Worm (Caenorhabditis elegans): Measurements from ENCODE around the gene F10C1.8.

Gene F10C1.8

DNA sequence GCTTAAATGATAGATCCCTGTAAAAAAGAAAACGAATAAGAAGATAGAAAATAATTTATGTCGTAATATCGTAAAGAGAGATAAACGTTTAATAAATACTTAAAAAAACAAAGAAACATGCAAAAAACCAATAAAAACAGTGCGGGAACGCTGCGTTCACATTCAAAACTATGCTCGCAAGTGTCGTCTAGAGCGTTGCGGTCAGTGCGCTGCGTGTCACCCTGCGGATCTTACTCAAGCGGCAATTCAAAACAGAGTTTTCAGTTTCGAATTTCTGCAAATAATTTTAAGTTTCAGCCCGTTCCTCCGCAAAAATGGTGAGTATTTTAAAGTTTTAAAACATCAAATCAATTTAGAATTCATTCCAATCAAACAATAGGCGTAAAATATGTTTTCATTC, 39.5 kb upstream of the F10C1.8 start, which contains the start of the genes tiar-1 and lelo-4 (continued):
- TF ChIP-seq ztf-4 (tag; optimal IDR thresholded peaks at IDR 0.05) (no peak), aly-2 (tag; optimal IDR thresholded peaks at IDR 0.05) (no peak), pqm-1 (tag; optimal IDR thresholded peaks at IDR 0.05) (no peak), blmp-1 (tag; optimal IDR thresholded peaks at IDR 0.05) (peak; percentile 62), fkh-4 (tag; optimal IDR thresholded peaks at IDR 0.05; ENCODE audit: borderline replicate concordance) (no peak), ets-5 (GFP tag; IDR thresholded peaks at IDR 0.05) (no peak), fos-1 (tag; optimal IDR thresholded peaks at IDR 0.05) (peak; percentile 60), egl-13 (tag; optimal IDR thresholded peaks at IDR 0.05) (no peak), grh-1 (GFP tag; IDR thresholded peaks at IDR 0.05) (no peak), lin-39 (tag; optimal IDR thresholded peaks at IDR 0.05) (no peak), C34B4.2 (tag; optimal IDR thresholded peaks at IDR 0.05) (no peak), efl-1 (optimal IDR thresholded peaks at IDR 0.05) (peak; percentile 24 to 91), efl-1 (GFP tag; optimal IDR thresholded peaks at IDR 0.05 in 1 of 2) (peak; percentile 90 to 98), snu-23 (GFP tag; optimal IDR thresholded peaks at IDR 0.05) (peak; percentile 76), dsc-1 (tag; optimal IDR thresholded peaks at IDR 0.05) (no peak), unc-86 (tag; optimal IDR thresholded peaks at IDR 0.05) (peak; percentile 29), dpl-1 (GFP tag; optimal IDR thresholded peaks at IDR 0.05) (peak; percentile 85 to 94 (median 87)), tlp-1 (tag; optimal IDR thresholded peaks at IDR 0.05) (no peak), rnt-1 (tag; optimal IDR thresholded peaks at IDR 0.05) (peak; percentile 74), lin-14 (GFP tag; optimal IDR thresholded peaks at IDR 0.05) (peak; percentile 76), aha-1 (tag; optimal IDR thresholded peaks at IDR 0.05) (no peak), xbp-1 (tag; optimal IDR thresholded peaks at IDR 0.05) (peak; percentile 63), ceh-8 (GFP tag; optimal IDR thresholded peaks at IDR 0.05) (no peak), efl-3 (GFP tag; optimal IDR thresholded peaks at IDR 0.05) (no peak), ces-1 (GFP tag; optimal IDR thresholded peaks at IDR 0.05) (no peak), alr-1 (tag; optimal IDR thresholded peaks at IDR 0.05; ENCODE audit: borderline replicate concordance) (no peak), nhr-19 (GFP tag; conservative IDR thresholded peaks at IDR 0.05) (peak; percentile 50), unc-98 (GFP tag; IDR thresholded peaks at IDR 0.05) (no peak), nhr-237 (tag; optimal IDR thresholded peaks at IDR 0.05) (no peak), snpc-4 (tag; optimal IDR thresholded peaks at IDR 0.05) (peak; percentile 45), skn-1 (tag; optimal IDR thresholded peaks at IDR 0.05) (peak; percentile 58), swsn-7 (tag; optimal IDR thresholded peaks at IDR 0.05) (peak; percentile 54), tbx-2 (tag; optimal IDR thresholded peaks at IDR 0.05) (peak; percentile 57), mdl-1 (tag; optimal IDR thresholded peaks at IDR 0.05) (peak in 1 of 2 experiments; percentile 3), mep-1 (tag; optimal IDR thresholded peaks at IDR 0.05) (peak; percentile 80), irx-1 (tag; optimal IDR thresholded peaks at IDR 0.05) (no peak), mef-2 (tag; optimal IDR thresholded peaks at IDR 0.05) (no peak), vab-15 (tag; optimal IDR thresholded peaks at IDR 0.05) (no peak), nhr-12 (tag; optimal IDR thresholded peaks at IDR 0.05) (no peak), nhr-90 (tag; optimal IDR thresholded peaks at IDR 0.05; ENCODE audit: poor library complexity) (peak; percentile 19), nhr-11 (tag; optimal IDR thresholded peaks at IDR 0.05) (no peak), pag-3 (tag; optimal IDR thresholded peaks at IDR 0.05; ENCODE audit: borderline replicate concordance, insufficient read depth) (no peak), lin-35 (GFP tag; optimal IDR thresholded peaks at IDR 0.05) (peak; percentile 92 to 95), hlh-17 (GFP tag; optimal IDR thresholded peaks at IDR 0.05; ENCODE audit: borderline replicate concordance) (no peak), lir-3 (tag; optimal IDR thresholded peaks at IDR 0.05; ENCODE audit: poor library complexity) (peak; percentile 42), hpl-2 (GFP tag; optimal IDR thresholded peaks at IDR 0.05) (no peak), nhr-85 (tag) (peak; percentile 72), ztf-11 (tag; optimal IDR thresholded peaks at IDR 0.05) (no peak), unc-130 (tag; optimal IDR thresholded peaks at IDR 0.05) (peak; percentile 77), sox-4 (tag; optimal IDR thresholded peaks at IDR 0.05) (no peak), ama-1 (optimal IDR thresholded peaks at IDR 0.05) (no peak), lin-13 (GFP tag; optimal IDR thresholded peaks at IDR 0.05) (peak; percentile 50), mab-9 (GFP tag; IDR thresholded peaks at IDR 0.05) (no peak), nhr-20 (tag; optimal IDR thresholded peaks at IDR 0.05) (peak; percentile 68)

Data from whole organism, L1 larva.